Fruit fly (Drosophila melanogaster) whole organism, embryonic: ENCODE data around the gene CG34176.
A peak's percentile ranks its signal among the peaks of the same experiment; 100 is the strongest.

ENCODE experiments used
- Abd-B ChIP-seq: fragments of 200-800 bp; sonication (Bioruptor generic); optimal IDR thresholded peaks from 2 replicates; lab custom pipeline; 2018; ENCODE audit warnings: missing biosample characterization, mild to moderate bottlenecking, missing genetic modification characterization, moderate library complexity
- CG10209 ChIP-seq: fragments of 200-800 bp; sonication (Bioruptor generic); optimal IDR thresholded peaks from 3 replicates; lab custom pipeline; 2017; ENCODE audit warnings: missing biosample characterization, mild to moderate bottlenecking, missing genetic modification characterization, missing genetic modification reagents
- CG11504 ChIP-seq: fragments of 200-800 bp; sonication (Bioruptor generic); optimal IDR thresholded peaks from 3 replicates; lab custom pipeline; 2019; ENCODE audit warnings: missing biosample characterization, mild to moderate bottlenecking, missing genetic modification characterization, moderate library complexity
- CG14710 ChIP-seq: fragments of 200-800 bp; sonication (Bioruptor generic); optimal IDR thresholded peaks from 3 replicates; lab custom pipeline; 2019; ENCODE audit warnings: missing biosample characterization, mild to moderate bottlenecking, missing genetic modification characterization, moderate library complexity
- CG1603 ChIP-seq: fragments of 200-800 bp; sonication (Bioruptor generic); optimal IDR thresholded peaks from 2 replicates; lab custom pipeline; 2019; ENCODE audit warnings: missing biosample characterization, mild to moderate bottlenecking, missing genetic modification characterization, moderate library complexity
- CG17359 ChIP-seq: fragments of 200-800 bp; sonication (Bioruptor generic); optimal IDR thresholded peaks from 3 replicates; lab custom pipeline; 2018; ENCODE audit warnings: missing biosample characterization, mild to moderate bottlenecking, missing genetic modification characterization, moderate library complexity
- CG2129 ChIP-seq: fragments of 200-800 bp; sonication (Bioruptor generic); IDR thresholded peaks from 2 replicates; pipeline ENCODE4 v1.3.6; 2022; ENCODE audit warnings: missing biosample characterization, missing genetic modification characterization; ENCODE audit not compliant: partially characterized antibody
- CG3163 ChIP-seq: fragments of 200-800 bp; sonication (Bioruptor generic); optimal IDR thresholded peaks from 3 replicates; lab custom pipeline; 2016; ENCODE audit warnings: missing biosample characterization, missing genetic modification characterization
- CG34224 ChIP-seq: fragments of 200-800 bp; sonication (Bioruptor generic); IDR thresholded peaks from 3 replicates; pipeline ENCODE4 v1.3.6; 2022; ENCODE audit warnings: missing biosample characterization, missing genetic modification characterization; ENCODE audit not compliant: partially characterized antibody
- CG42726 ChIP-seq: fragments of 200-800 bp; sonication (Bioruptor generic); IDR thresholded peaks from 2 replicates; pipeline ENCODE4 v1.3.6; 2022; ENCODE audit warnings: missing biosample characterization, missing genetic modification characterization; ENCODE audit not compliant: partially characterized antibody
- CG43689 ChIP-seq: fragments of 200-800 bp; sonication (Bioruptor generic); IDR thresholded peaks from 2 replicates; pipeline ENCODE4 v1.3.6; 2022; ENCODE audit warnings: missing biosample characterization, missing genetic modification characterization
- CG8281 ChIP-seq: fragments of 200-800 bp; sonication (Bioruptor generic); optimal IDR thresholded peaks from 2 replicates; lab custom pipeline; 2018; ENCODE audit warnings: missing biosample characterization, mild to moderate bottlenecking, missing genetic modification characterization, moderate library complexity
- Camta ChIP-seq: fragments of 200-800 bp; sonication (Bioruptor generic); optimal IDR thresholded peaks from 2 replicates; lab custom pipeline; 2016; ENCODE audit warnings: missing biosample characterization, missing genetic modification characterization
- Deaf1 ChIP-seq: fragments of 200-800 bp; optimal IDR thresholded peaks from 3 replicates; lab custom pipeline; 2019; ENCODE audit warnings: missing biosample characterization, mild to moderate bottlenecking, missing genetic modification characterization, moderate library complexity
- Fer1 ChIP-seq: fragments of 200-800 bp; sonication (Bioruptor generic); optimal IDR thresholded peaks from 2 replicates; lab custom pipeline; 2017; ENCODE audit warnings: missing biosample characterization, mild to moderate bottlenecking, missing genetic modification characterization
- H2.0 ChIP-seq: fragments of 200-800 bp; sonication (Bioruptor generic); IDR thresholded peaks from 2 replicates; pipeline ENCODE4 v1.3.6; 2022; ENCODE audit warnings: missing biosample characterization, missing genetic modification characterization
- HHEX ChIP-seq: fragments of 200-800 bp; sonication (Bioruptor generic); optimal IDR thresholded peaks from 3 replicates; lab custom pipeline; 2017; ENCODE audit warnings: missing biosample characterization, mild to moderate bottlenecking, missing genetic modification characterization, missing genetic modification reagents
- HmgZ ChIP-seq: fragments of 200-800 bp; sonication (Bioruptor generic); optimal IDR thresholded peaks from 2 replicates; lab custom pipeline; 2018; ENCODE audit warnings: missing biosample characterization, mild to moderate bottlenecking, missing genetic modification characterization
- Hsf ChIP-seq: fragments of 200-800 bp; sonication (Bioruptor generic); optimal IDR thresholded peaks from 3 replicates; lab custom pipeline; 2016; ENCODE audit warnings: missing biosample characterization, missing genetic modification characterization
- Lpt ChIP-seq: fragments of >200 bp; optimal IDR thresholded peaks from 2 replicates; lab custom pipeline; 2018; ENCODE audit warnings: missing biosample characterization, missing genetic modification characterization
- Myb ChIP-seq: fragments of 200-800 bp; sonication (Bioruptor generic); optimal IDR thresholded peaks from 2 replicates; lab custom pipeline; 2016; ENCODE audit warnings: missing biosample characterization, missing genetic modification characterization
- Neu2 ChIP-seq: fragments of 200-800 bp; sonication (Bioruptor generic); optimal IDR thresholded peaks from 3 replicates; lab custom pipeline; 2016; ENCODE audit warnings: missing biosample characterization, missing genetic modification characterization, borderline replicate concordance
- cg ChIP-seq: fragments of 200-800 bp; sonication (Bioruptor generic); optimal IDR thresholded peaks from 3 replicates; lab custom pipeline; 2019; ENCODE audit warnings: missing biosample characterization, mild to moderate bottlenecking, missing genetic modification characterization, moderate library complexity
- disco-r ChIP-seq: fragments of 200-800 bp; sonication (Bioruptor generic); optimal IDR thresholded peaks from 2 replicates; lab custom pipeline; 2016; ENCODE audit warnings: missing biosample characterization, missing genetic modification characterization
- gfzf ChIP-seq: fragments of 200-800 bp; sonication (Bioruptor generic); optimal IDR thresholded peaks from 2 replicates; lab custom pipeline; 2016; ENCODE audit warnings: missing biosample characterization, mild to moderate bottlenecking, missing genetic modification characterization, moderate library complexity
- gsb-n ChIP-seq: fragments of 200-800 bp; sonication (Bioruptor generic); optimal IDR thresholded peaks from 3 replicates; lab custom pipeline; 2018; ENCODE audit warnings: missing biosample characterization, mild to moderate bottlenecking, missing genetic modification characterization
- gt ChIP-seq: fragments of 200-800 bp; sonication (Bioruptor generic); IDR thresholded peaks from 2 replicates; pipeline ENCODE4 v1.3.6; 2022; ENCODE audit warnings: missing biosample characterization, missing genetic modification characterization
- kni ChIP-seq: fragments of 200-800 bp; sonication (Bioruptor generic); optimal IDR thresholded peaks from 3 replicates; lab custom pipeline; 2017; ENCODE audit warnings: mild to moderate bottlenecking, missing biosample characterization, missing genetic modification reagents, missing genetic modification characterization
- knrl ChIP-seq: fragments of 200-800 bp; sonication (Bioruptor generic); IDR thresholded peaks from 3 replicates; pipeline ENCODE4 v1.3.6; 2022; ENCODE audit warnings: missing biosample characterization, missing genetic modification characterization; ENCODE audit not compliant: partially characterized antibody
- p53 ChIP-seq: fragments of 200-800 bp; sonication (Bioruptor generic); optimal IDR thresholded peaks from 2 replicates; lab custom pipeline; 2016; ENCODE audit warnings: missing biosample characterization, missing genetic modification characterization
- pb ChIP-seq: fragments of 200-800 bp; sonication (Bioruptor generic); optimal IDR thresholded peaks from 3 replicates; lab custom pipeline; 2016; ENCODE audit warnings: missing biosample characterization, missing genetic modification characterization
- prd ChIP-seq, 3 experiments: fragments of >200 bp in 2 of 3; fragments of 200-800 bp in 1 of 3; sonication (Bioruptor generic) in 1 of 3; optimal IDR thresholded peaks in 2 of 3; IDR thresholded peaks in 1 of 3; 2 replicates in 2 of 3; 3 replicates in 1 of 3; pipeline versions ENCODE4 v1.3.6 to Lab custom; 2017 to 2022; ENCODE audit warnings: missing biosample characterization in 1 of 3, missing genetic modification characterization in 1 of 3
- rib ChIP-seq: fragments of 200-800 bp; sonication (Bioruptor generic); IDR thresholded peaks from 2 replicates; pipeline ENCODE4 v1.3.6; 2022; ENCODE audit warnings: missing biosample characterization, missing genetic modification characterization
- stc ChIP-seq: fragments of 200-800 bp; sonication (Bioruptor generic); IDR thresholded peaks from 2 replicates; pipeline ENCODE4 v1.3.6; 2022; ENCODE audit warnings: missing biosample characterization, missing genetic modification characterization
- trem ChIP-seq: fragments of 200-800 bp; optimal IDR thresholded peaks from 3 replicates; lab custom pipeline; 2019; ENCODE audit warnings: missing biosample characterization, mild to moderate bottlenecking, missing genetic modification characterization, moderate library complexity
- vnd ChIP-seq: fragments of 200-800 bp; sonication (Bioruptor generic); IDR thresholded peaks from 3 replicates; pipeline ENCODE4 v1.3.6; 2022; ENCODE audit warnings: missing biosample characterization, missing genetic modification characterization; ENCODE audit not compliant: partially characterized antibody

CG34176 gene

dm6 chr2L:4053421-4054091 is 49.7 kb downstream of the CG34176 start (continued):
- TF ChIP-seq gfzf (GFP tag; lab: Kevin White, UChicago) (no peak), cg (GFP tag; lab: Kevin White, UChicago) (peak; percentile 39), CG11504 (tag; lab: Kevin White, UChicago) (peak; percentile 77), trem (tag; lab: Kevin White, UChicago) (peak; percentile 77), stc (GFP tag; lab: Robert Waterston, UW) (peak; percentile 51), knrl (GFP tag; lab: Robert Waterston, UW) (no peak), prd (optimal IDR thresholded peaks at IDR 0.05; lab: Kevin White, UChicago) (no peak), prd (GFP tag; IDR thresholded peaks at IDR 0.05; lab: Robert Waterston, UW) (peak; percentile 76; the same call in 2 of the 3 replicates), gt (GFP tag; lab: Robert Waterston, UW) (peak; percentile 14; the same call in 1 of the 2 replicates), Abd-B (GFP tag; lab: Kevin White, UChicago) (no peak), HmgZ (tag; lab: Kevin White, UChicago) (peak; percentile 8), gsb-n (tag; lab: Kevin White, UChicago) (peak; percentile 82), CG42726 (GFP tag; lab: Robert Waterston, UW) (no peak), p53 (GFP tag; lab: Kevin White, UChicago) (no peak), CG14710 (tag; lab: Kevin White, UChicago) (peak; percentile 83), pb (GFP tag; lab: Kevin White, UChicago) (no peak), vnd (GFP tag; lab: Robert Waterston, UW) (no peak), disco-r (GFP tag; lab: Kevin White, UChicago) (no peak), Neu2 (no peak), rib (no peak), Myb (GFP tag; lab: Kevin White, UChicago) (no peak), Camta (GFP tag; lab: Kevin White, UChicago) (no peak), H2.0 (GFP tag; lab: Robert Waterston, UW) (no peak), CG34224 (no peak), CG8281 (tag; lab: Kevin White, UChicago) (no peak), Lpt (GFP tag; lab: Kevin White, UChicago) (no peak), CG2129 (GFP tag; lab: Robert Waterston, UW) (no peak), CG10209 (GFP tag; lab: Kevin White, UChicago) (peak; percentile 59), Hsf (peak; percentile 37), CG3163 (no peak), HHEX (GFP tag; lab: Kevin White, UChicago) (peak; percentile 59), CG1603 (peak; percentile 42), CG17359 (peak; percentile 78), CG43689 (no peak), kni (GFP tag; lab: Kevin White, UChicago) (peak; percentile 72), Fer1 (GFP tag; lab: Kevin White, UChicago) (peak; percentile 43), Deaf1 (tag; lab: Kevin White, UChicago) (peak; percentile 28)
